Fruit fly (Drosophila melanogaster): ENCODE measurements around the gene CG5510.

CG5510 gene

DNA sequence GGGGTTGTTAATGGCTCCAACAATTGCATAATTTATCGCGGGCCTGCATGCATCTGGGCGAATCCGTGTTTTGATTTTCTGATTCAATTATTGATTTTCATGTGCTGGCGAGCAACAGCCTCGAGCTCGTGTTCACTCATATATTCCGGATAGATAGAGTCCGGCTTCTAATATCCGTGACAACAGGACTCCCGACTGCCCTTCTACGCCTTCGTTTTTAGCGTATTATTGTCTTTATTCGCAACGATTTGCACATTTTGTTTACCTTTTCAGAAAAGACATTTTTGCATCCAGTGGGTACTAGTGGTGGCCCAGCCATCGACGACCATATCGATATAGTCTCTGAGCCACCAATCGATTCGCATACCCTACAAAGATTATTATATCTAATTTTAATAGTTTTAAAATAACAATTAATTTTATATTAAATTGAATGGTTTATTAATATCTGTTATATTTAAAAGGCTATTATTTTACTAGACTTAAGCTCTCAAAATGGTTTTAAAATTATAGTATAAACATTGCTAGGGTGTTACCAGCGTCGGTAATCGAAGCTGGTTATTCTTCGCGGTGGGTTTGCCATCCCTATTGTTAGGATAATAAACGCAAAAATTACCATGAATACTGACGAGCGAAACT, 8.1 kb downstream of the CG5510 start, which contains the start of the genes Myo95E and TBC1d7 (continued):
- TF ChIP-seq Hr38 (GFP tag; optimal IDR thresholded peaks at IDR 0.05) (no peak), CG10669 (GFP tag; optimal IDR thresholded peaks at IDR 0.05) (peak; percentile 89), CG6792 (GFP tag; optimal IDR thresholded peaks at IDR 0.05) (peak; percentile 86), CG11762 (GFP tag; optimal IDR thresholded peaks at IDR 0.05; ENCODE audit: insufficient read depth) (peak; percentile 75), CG8632 (GFP tag; optimal IDR thresholded peaks at IDR 0.05) (peak; percentile 88), CG8319 (GFP tag; optimal IDR thresholded peaks at IDR 0.05) (peak; percentile 73), Ets96B (tag; optimal IDR thresholded peaks at IDR 0.05) (peak; percentile 93), CG3032 (tag; optimal IDR thresholded peaks at IDR 0.05) (peak; percentile 92), Hr4 (GFP tag; optimal IDR thresholded peaks at IDR 0.05) (peak; percentile 85), CG6163 (GFP tag; IDR thresholded peaks at IDR 0.05) (peak; percentile 93), Gug (GFP tag; IDR thresholded peaks at IDR 0.05) (peak; percentile 89), Sox15 (GFP tag; optimal IDR thresholded peaks at IDR 0.05) (peak; percentile 80), cyc (GFP tag; optimal IDR thresholded peaks at IDR 0.05) (peak; percentile 83), achi (GFP tag; optimal IDR thresholded peaks at IDR 0.05) (peak; percentile 88), Eip75B (GFP tag; optimal IDR thresholded peaks at IDR 0.05) (no peak), CG6854 (GFP tag; optimal IDR thresholded peaks at IDR 0.05) (peak; percentile 39), eg (GFP tag; IDR thresholded peaks at IDR 0.05) (peak; percentile 97), svp (GFP tag) (no peak), CG16779 (tag; optimal IDR thresholded peaks at IDR 0.05) (peak; percentile 74), fkh (GFP tag; optimal IDR thresholded peaks at IDR 0.05) (no peak), CG6276 (GFP tag; optimal IDR thresholded peaks at IDR 0.05) (no peak), lz (GFP tag; optimal IDR thresholded peaks at IDR 0.05) (peak; percentile 87), OdsH (GFP tag; optimal IDR thresholded peaks at IDR 0.05) (peak; percentile 92), Eip93F (GFP tag; optimal IDR thresholded peaks at IDR 0.05) (peak; percentile 73), esn (GFP tag; optimal IDR thresholded peaks at IDR 0.05) (peak; percentile 89), CG10631 (GFP tag; optimal IDR thresholded peaks at IDR 0.05) (peak; percentile 92), vri (GFP tag; optimal IDR thresholded peaks at IDR 0.05) (peak; percentile 75), dsx (GFP tag; optimal IDR thresholded peaks at IDR 0.05; ENCODE audit: poor library complexity, severe bottlenecking) (peak; percentile 92), CG4318 (GFP tag; optimal IDR thresholded peaks at IDR 0.05) (peak; percentile 80), CG8119 (GFP tag; IDR thresholded peaks at IDR 0.05) (peak; percentile 92), acj6 (GFP tag; optimal IDR thresholded peaks at IDR 0.05) (peak; percentile 89), CG11294 (GFP tag; IDR thresholded peaks at IDR 0.05) (peak; percentile 94), net (GFP tag; optimal IDR thresholded peaks at IDR 0.05) (peak; percentile 84), pdm3 (GFP tag; optimal IDR thresholded peaks at IDR 0.05) (no peak)

DNA sequence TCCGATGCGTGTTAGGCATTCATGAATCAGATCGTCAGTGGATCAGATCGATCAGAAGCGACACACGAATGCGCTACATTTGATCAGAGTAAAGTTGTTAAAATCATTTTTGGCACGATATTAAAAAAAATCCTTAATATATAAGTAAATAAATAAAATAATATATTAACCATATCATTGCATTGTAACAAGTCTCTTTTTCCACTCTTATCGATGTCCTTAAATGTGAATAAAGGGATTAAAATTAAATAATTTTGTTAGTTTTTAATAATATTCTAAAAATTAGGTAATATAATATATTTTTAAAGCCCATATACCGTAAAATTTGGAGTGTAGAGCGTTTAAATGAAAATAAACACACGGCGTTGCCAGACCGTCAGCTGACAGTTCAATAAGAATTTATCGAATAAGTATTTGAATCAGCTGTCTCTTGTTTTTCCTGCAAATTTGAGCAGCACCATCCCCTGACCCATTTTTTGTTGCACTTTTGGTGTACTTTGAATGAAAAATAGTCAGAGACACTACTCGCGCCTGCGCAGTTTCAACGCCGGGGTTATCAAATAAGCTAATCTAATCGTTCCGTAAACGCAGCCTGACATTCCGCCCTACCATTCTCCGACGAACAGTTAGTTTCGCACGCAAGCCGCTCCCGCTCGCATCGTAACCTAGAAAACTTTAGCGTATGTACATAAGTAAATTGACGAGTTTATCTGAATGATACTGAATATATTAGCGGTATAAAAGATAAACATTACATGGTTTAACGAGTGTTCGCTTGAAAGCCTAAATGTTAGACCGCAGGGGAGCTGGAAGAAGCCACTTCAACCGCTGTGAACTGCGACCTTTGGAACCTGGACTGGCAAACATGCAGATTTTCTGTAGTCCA, 17.2 kb downstream of the CG5510 start, which contains the start of the genes p38a and CG6178:
Gene p38a, minus strand, starts transcription at position 398 of the 886 bp plus-strand sequence.
Gene CG6178, plus strand, starts transcription at position 424 of the 886 bp plus-strand sequence.
- TF ChIP-seq fkh (GFP tag; optimal IDR thresholded peaks at IDR 0.05) (peak; percentile 86), CG31627 (GFP tag; optimal IDR thresholded peaks at IDR 0.05) (peak; percentile 83), Smox (GFP tag; optimal IDR thresholded peaks at IDR 0.05) (peak; percentile 82), CG3032 (tag; optimal IDR thresholded peaks at IDR 0.05) (peak; percentile 99), CG6854 (GFP tag; optimal IDR thresholded peaks at IDR 0.05) (peak; percentile 95), Sox102F (GFP tag; optimal IDR thresholded peaks at IDR 0.05) (peak; percentile 93), Ets96B (tag; optimal IDR thresholded peaks at IDR 0.05) (peak; percentile 99), vri (GFP tag; optimal IDR thresholded peaks at IDR 0.05) (peak; percentile 82), CG8119 (GFP tag; IDR thresholded peaks at IDR 0.05) (peak; percentile 100), esn (GFP tag; optimal IDR thresholded peaks at IDR 0.05) (peak; percentile 97), CG10631 (GFP tag; optimal IDR thresholded peaks at IDR 0.05) (peak; percentile 99), CG15336 (GFP tag; IDR thresholded peaks at IDR 0.05) (peak; percentile 99), CG11902 (GFP tag; optimal IDR thresholded peaks at IDR 0.05) (peak; percentile 94), salr (GFP tag; optimal IDR thresholded peaks at IDR 0.05) (peak; percentile 89 to 97), topi (GFP tag; optimal IDR thresholded peaks at IDR 0.05) (peak; percentile 92), CG1621 (tag; optimal IDR thresholded peaks at IDR 0.05) (peak; percentile 88), OdsH (GFP tag; optimal IDR thresholded peaks at IDR 0.05) (peak; percentile 98), CG11762 (GFP tag; optimal IDR thresholded peaks at IDR 0.05; ENCODE audit: insufficient read depth) (peak; percentile 93), Hr39 (GFP tag; optimal IDR thresholded peaks at IDR 0.05) (peak; percentile 84), CG8319 (GFP tag; optimal IDR thresholded peaks at IDR 0.05) (peak; percentile 88), CG8632 (GFP tag; optimal IDR thresholded peaks at IDR 0.05) (peak; percentile 99), dac (GFP tag; optimal IDR thresholded peaks at IDR 0.05) (peak; percentile 96), svp (GFP tag) (peak; percentile 95), achi (GFP tag; optimal IDR thresholded peaks at IDR 0.05) (peak; percentile 99), net (GFP tag; optimal IDR thresholded peaks at IDR 0.05) (peak; percentile 91), CG16779 (tag; optimal IDR thresholded peaks at IDR 0.05) (peak; percentile 97), lz (GFP tag; optimal IDR thresholded peaks at IDR 0.05) (peak; percentile 92), CG6276 (GFP tag; optimal IDR thresholded peaks at IDR 0.05) (peak; percentile 99), CG6792 (GFP tag; optimal IDR thresholded peaks at IDR 0.05) (peak; percentile 95), CG32006 (GFP tag; optimal IDR thresholded peaks at IDR 0.05) (peak; percentile 100)
